Fruit fly (Drosophila melanogaster) whole organism, embryonic: Measurements from ENCODE around the gene CG17982.

Experiments used
- CG14441 ChIP-seq: fragments of 200-800 bp; sonication (Bioruptor generic); IDR thresholded peaks from 2 replicates; pipeline ENCODE4 v1.3.6; 2022; ENCODE audit warnings: missing biosample characterization, missing genetic modification characterization
- CG17912 ChIP-seq: fragments of 200-800 bp; sonication (Bioruptor generic); optimal IDR thresholded peaks from 2 replicates; lab custom pipeline; 2018; ENCODE audit warnings: missing biosample characterization, mild to moderate bottlenecking, missing genetic modification characterization
- CG2678 ChIP-seq: fragments of 200-800 bp; sonication (Bioruptor generic); optimal IDR thresholded peaks from 3 replicates; lab custom pipeline; 2019; ENCODE audit warnings: missing biosample characterization, mild to moderate bottlenecking, missing genetic modification characterization, moderate library complexity
- CG4282 ChIP-seq: fragments of 200-800 bp; sonication (Bioruptor generic); optimal IDR thresholded peaks from 2 replicates; lab custom pipeline; 2016; ENCODE audit warnings: missing biosample characterization, missing genetic modification characterization
- CG7963 ChIP-seq: fragments of 200-800 bp; sonication (Bioruptor generic); IDR thresholded peaks from 3 replicates; pipeline ENCODE4 v1.3.6; 2022; ENCODE audit warnings: missing biosample characterization, missing genetic modification characterization; ENCODE audit not compliant: partially characterized antibody
- Med ChIP-seq: fragments of 200-800 bp; sonication (Bioruptor generic); peaks from one replicate; lab custom pipeline; 2016; ENCODE audit warnings: missing biosample characterization, missing genetic modification characterization, mild to moderate bottlenecking, inconsistent platforms, moderate library complexity
- Spps ChIP-seq: fragments of 200-800 bp; sonication (Bioruptor generic); optimal IDR thresholded peaks from 2 replicates; lab custom pipeline; 2018; ENCODE audit warnings: missing biosample characterization, mild to moderate bottlenecking, missing genetic modification characterization
- sim ChIP-seq: fragments of 200-800 bp; sonication (Bioruptor generic); IDR thresholded peaks from 2 replicates; pipeline ENCODE4 v1.3.6; 2022; ENCODE audit warnings: missing biosample characterization, missing genetic modification characterization
- wek ChIP-seq: fragments of 200-800 bp; sonication (Bioruptor generic); optimal IDR thresholded peaks from 3 replicates; lab custom pipeline; 2018; ENCODE audit warnings: missing biosample characterization, mild to moderate bottlenecking, missing genetic modification characterization, moderate library complexity

CG17982 gene

dm6 chrX:8092893-8093721, 50.5 kb downstream of the CG17982 start (continued):
- TF ChIP-seq CG17912 (GFP tag; lab: Kevin White, UChicago), result no peak
- TF ChIP-seq Spps (tag; lab: Kevin White, UChicago), result no peak
- peak; percentile 4 for TF ChIP-seq CG2678 (tag; lab: Kevin White, UChicago)
- no peak for TF ChIP-seq CG7963 (GFP tag; lab: Robert Waterston, UW)
- TF ChIP-seq CG4282 (GFP tag; lab: Kevin White, UChicago), result no peak
- no peak for TF ChIP-seq wek (GFP tag; lab: Kevin White, UChicago)
- TF ChIP-seq Med (GFP tag; lab: Kevin White, UChicago), result no peak
- TF ChIP-seq CG14441 (GFP tag; lab: Robert Waterston, UW), result no peak
- TF ChIP-seq sim (GFP tag; lab: Robert Waterston, UW), result no peak
